Worm (Caenorhabditis elegans) whole organism, young adult: ENCODE data around the gene epg-7.

Source experiments
- B0019.2 ChIP-seq: fragments of 200-800 bp; sonication (Bioruptor generic); conservative IDR thresholded peaks from 2 replicates; pipeline ENCODE4 v1.3.6; 2022; ENCODE audit warnings: missing genetic modification reagents, missing genetic modification characterization, missing compliant biosample characterization
- B0035.1 ChIP-seq: sonication (generic microtip); optimal IDR thresholded peaks from 2 replicates; lab custom pipeline; 2016; ENCODE audit warnings: missing genetic modification characterization, mild to moderate bottlenecking, missing compliant biosample characterization, missing genotype, missing genetic modification reagents
- B0261.1 ChIP-seq: sonication (generic microtip); optimal IDR thresholded peaks from 2 replicates; lab custom pipeline; 2016; ENCODE audit warnings: mild to moderate bottlenecking, missing genetic modification characterization, moderate library complexity, missing compliant biosample characterization
- B0336.3 ChIP-seq: fragments of 200-800 bp; sonication (Bioruptor generic); IDR thresholded peaks from 2 replicates; pipeline ENCODE4 v1.3.6; 2022; ENCODE audit warnings: missing genetic modification characterization, missing compliant biosample characterization
- C17E4.6 ChIP-seq: fragments of 200-800 bp; sonication (Bioruptor generic); IDR thresholded peaks from 2 replicates; pipeline ENCODE4 v1.3.6; 2022; ENCODE audit warnings: missing genetic modification reagents, missing genetic modification characterization, missing compliant biosample characterization
- K11D2.4 ChIP-seq: fragments of 200-800 bp; sonication (Bioruptor generic); IDR thresholded peaks from 2 replicates; pipeline ENCODE4 v1.3.6; 2022; ENCODE audit warnings: missing genetic modification reagents, missing genetic modification characterization, missing compliant biosample characterization
- K12H6.12 ChIP-seq: fragments of 200-800 bp; sonication (Bioruptor generic); optimal IDR thresholded peaks from 2 replicates; lab custom pipeline; 2018; ENCODE audit warnings: mild to moderate bottlenecking, missing genetic modification characterization, missing compliant biosample characterization
- Y56A3A.18 ChIP-seq: fragments of 200-800 bp; sonication (Bioruptor generic); IDR thresholded peaks from 2 replicates; pipeline ENCODE4 v1.3.6; 2022; ENCODE audit warnings: missing genetic modification reagents, missing genetic modification characterization, missing compliant biosample characterization
- ZK185.1 ChIP-seq: sonication (generic microtip); optimal IDR thresholded peaks from 2 replicates; lab custom pipeline; 2016; ENCODE audit warnings: mild to moderate bottlenecking, missing genetic modification characterization, missing compliant biosample characterization; ENCODE audit not compliant: poor library complexity, severe bottlenecking
- aptf-2 ChIP-seq: fragments of 200-800 bp; sonication (Bioruptor generic); conservative IDR thresholded peaks from 2 replicates; pipeline ENCODE4 v1.3.6; 2022; ENCODE audit warnings: missing genetic modification reagents, missing genetic modification characterization, missing compliant biosample characterization
- atf-7 ChIP-seq: sonication (generic microtip); optimal IDR thresholded peaks from 2 replicates; lab custom pipeline; 2017; ENCODE audit warnings: mild to moderate bottlenecking, missing genetic modification characterization, missing compliant biosample characterization
- attf-3 ChIP-seq: fragments of 200-800 bp; sonication (Bioruptor generic); conservative IDR thresholded peaks from 2 replicates; pipeline ENCODE4 v1.3.6; 2022; ENCODE audit warnings: missing genetic modification reagents, missing genetic modification characterization, missing compliant biosample characterization
- ccch-3 ChIP-seq: fragments of 200-800 bp; sonication (Bioruptor generic); optimal IDR thresholded peaks from 2 replicates; lab custom pipeline; 2018; ENCODE audit warnings: mild to moderate bottlenecking, missing genetic modification characterization, missing compliant biosample characterization
- ceh-100 ChIP-seq: fragments of 200-800 bp; sonication (Bioruptor generic); IDR thresholded peaks from 2 replicates; pipeline ENCODE4 v1.3.6; 2022; ENCODE audit warnings: missing genetic modification reagents, missing genetic modification characterization, missing compliant biosample characterization
- ceh-27 ChIP-seq: fragments of 200-800 bp; sonication (Bioruptor generic); optimal IDR thresholded peaks from 2 replicates; lab custom pipeline; 2018; ENCODE audit warnings: mild to moderate bottlenecking, missing genetic modification characterization, moderate library complexity, missing compliant biosample characterization
- ceh-79 ChIP-seq: sonication (generic microtip); optimal IDR thresholded peaks from 2 replicates; lab custom pipeline; 2017; ENCODE audit warnings: mild to moderate bottlenecking, missing genetic modification characterization, missing compliant biosample characterization
- egrh-3 ChIP-seq: fragments of 200-800 bp; sonication (Bioruptor generic); IDR thresholded peaks from 2 replicates; pipeline ENCODE4 v1.3.6; 2022; ENCODE audit warnings: missing genetic modification reagents, missing genetic modification characterization, missing compliant biosample characterization
- ets-4 ChIP-seq: fragments of 200-800 bp; sonication (Bioruptor generic); optimal IDR thresholded peaks from 2 replicates; lab custom pipeline; 2018; ENCODE audit warnings: mild to moderate bottlenecking, missing genetic modification characterization, missing compliant biosample characterization
- hlh-12 ChIP-seq: sonication (generic microtip); optimal IDR thresholded peaks from 2 replicates; lab custom pipeline; 2016; ENCODE audit warnings: missing genetic modification characterization, missing compliant biosample characterization
- hmg-1.2 ChIP-seq: fragments of 200-800 bp; sonication (Bioruptor generic); IDR thresholded peaks from 2 replicates; pipeline ENCODE4 v1.3.6; 2022; ENCODE audit warnings: missing genetic modification reagents, missing genetic modification characterization, missing compliant biosample characterization
- hsf-1 ChIP-seq: fragments of 200-800 bp; sonication (Bioruptor generic); IDR thresholded peaks from 2 replicates; pipeline ENCODE4 v1.3.6; 2022; ENCODE audit warnings: missing genetic modification reagents, missing genetic modification characterization, missing compliant biosample characterization
- lsl-1 ChIP-seq: fragments of 200-800 bp; sonication (Bioruptor generic); optimal IDR thresholded peaks from 2 replicates; lab custom pipeline; 2018; ENCODE audit warnings: mild to moderate bottlenecking, missing genetic modification characterization, moderate library complexity, missing compliant biosample characterization
- madf-10 ChIP-seq: sonication (generic microtip); optimal IDR thresholded peaks from 2 replicates; lab custom pipeline; 2016; ENCODE audit warnings: mild to moderate bottlenecking, missing genetic modification characterization, missing compliant biosample characterization
- mel-28 ChIP-seq: sonication (generic microtip); optimal IDR thresholded peaks from 2 replicates; lab custom pipeline; 2016; ENCODE audit warnings: borderline replicate concordance, mild to moderate bottlenecking, missing genetic modification characterization, missing compliant biosample characterization
- mxl-1 ChIP-seq: sonication (generic microtip); optimal IDR thresholded peaks from 2 replicates; lab custom pipeline; 2016; ENCODE audit warnings: missing genetic modification characterization, missing compliant biosample characterization
- nhr-179 ChIP-seq: sonication (generic microtip); optimal IDR thresholded peaks from 2 replicates; lab custom pipeline; 2016; ENCODE audit warnings: mild to moderate bottlenecking, missing genetic modification characterization, missing compliant biosample characterization
- nhr-80 ChIP-seq: sonication (generic microtip); optimal IDR thresholded peaks from 2 replicates; lab custom pipeline; 2016; ENCODE audit warnings: missing genetic modification characterization, missing compliant biosample characterization
- nhr-90 ChIP-seq: sonication (generic microtip); optimal IDR thresholded peaks from 2 replicates; lab custom pipeline; 2016; ENCODE audit warnings: missing genotype, mild to moderate bottlenecking, missing genetic modification characterization, missing compliant biosample characterization
- rcor-1 ChIP-seq: fragments of 200-800 bp; sonication (Bioruptor generic); IDR thresholded peaks from 2 replicates; pipeline ENCODE4 v1.3.6; 2022; ENCODE audit warnings: missing genetic modification reagents, missing genetic modification characterization, missing compliant biosample characterization
- repo-1 ChIP-seq: sonication (generic microtip); optimal IDR thresholded peaks from 2 replicates; lab custom pipeline; 2017; ENCODE audit warnings: mild to moderate bottlenecking, missing genetic modification characterization, missing compliant biosample characterization
- rpc-1 ChIP-seq, 2 experiments: fragments of 150-350 bp in 1 of 2; sonication (generic microtip) in 1 of 2; optimal IDR thresholded peaks; 2 replicates each; lab custom pipeline; 2014 to 2018; ENCODE audit warnings: missing biosample characterization in 1 of 2, missing genetic modification characterization in 1 of 2, missing genetic modification reagents in 1 of 2, missing genotype in 1 of 2
- sdz-38 ChIP-seq: sonication (generic microtip); optimal IDR thresholded peaks from 2 replicates; lab custom pipeline; 2016; ENCODE audit warnings: missing genotype, missing genetic modification characterization, missing compliant biosample characterization
- sea-2 ChIP-seq: fragments of 200-800 bp; sonication (Bioruptor generic); IDR thresholded peaks from 2 replicates; pipeline ENCODE4 v1.3.6; 2022; ENCODE audit warnings: missing genetic modification characterization, missing compliant biosample characterization
- snpc-4 ChIP-seq, 5 experiments: fragments of 150-350 bp in 1 of 5; sonication (generic microtip) in 4 of 5; optimal IDR thresholded peaks; 2 replicates each; lab custom pipeline; 2014 to 2018; ENCODE audit warnings: missing genetic modification characterization in 5 of 5, missing biosample characterization in 3 of 5, antibody characterized with exemption in 2 of 5, mild to moderate bottlenecking in 2 of 5, missing compliant biosample characterization in 2 of 5, missing genotype in 2 of 5, moderate library complexity in 2 of 5, missing genetic modification reagents in 1 of 5
- tbp1 ChIP-seq: fragments of 200-800 bp; sonication (Bioruptor generic); optimal IDR thresholded peaks from 2 replicates; lab custom pipeline; 2018; ENCODE audit warnings: mild to moderate bottlenecking, missing genetic modification characterization, missing compliant biosample characterization
- unc-130 ChIP-seq: sonication (generic microtip); optimal IDR thresholded peaks from 2 replicates; lab custom pipeline; 2016; ENCODE audit warnings: missing genetic modification reagents, missing genetic modification characterization, missing compliant biosample characterization
- unc-62 ChIP-seq: fragments of 150-350 bp; optimal IDR thresholded peaks from 2 replicates; lab custom pipeline; 2014; ENCODE audit warnings: missing biosample characterization, missing genetic modification reagents, missing genetic modification characterization
- zim-3 ChIP-seq: sonication (generic microtip); optimal IDR thresholded peaks from 2 replicates; lab custom pipeline; 2017; ENCODE audit warnings: mild to moderate bottlenecking, missing genetic modification characterization, moderate library complexity, missing compliant biosample characterization
- ztf-25 ChIP-seq: fragments of 200-800 bp; sonication (Bioruptor generic); IDR thresholded peaks from 2 replicates; pipeline ENCODE4 v1.3.6; 2022; ENCODE audit warnings: missing genetic modification reagents, missing genetic modification characterization, missing compliant biosample characterization
- ztf-3 ChIP-seq: fragments of 200-800 bp; sonication (Bioruptor generic); optimal IDR thresholded peaks from 2 replicates; lab custom pipeline; 2018; ENCODE audit warnings: mild to moderate bottlenecking, missing genetic modification characterization, missing compliant biosample characterization

The epg-7 gene

ce11 chrX:7306434-7306833 is 28.1 kb upstream of the epg-7 start (continued):
- TF ChIP-seq zim-3 (tag; lab: Kevin White, UChicago) = no peak

- TF ChIP-seq lsl-1 (no peak), hmg-1.2 (GFP tag; lab: Robert Waterston, UW) (peak; percentile 36; the same call in 1 of the 2 replicates), snpc-4 (GFP tag; optimal IDR thresholded peaks at IDR 0.05; lab: Kevin White, UChicago) (no peak), snpc-4 (tag; optimal IDR thresholded peaks at IDR 0.05; lab: Kevin White, UChicago) (no peak)
Observed at ce11 chrX:7309775-7310174, 24.7 kb upstream of the epg-7 start, which contains the start of the genes his-38 and his-40. his-38 (minus strand) TSS chrX:7309875. his-40 (plus strand) TSS chrX:7310110.

ce11 chrX:7311870-7312269 is 22.6 kb upstream of the epg-7 start:
- TF ChIP-seq rcor-1 (GFP tag; lab: Robert Waterston, UW) (no peak), aptf-2 (GFP tag; lab: Robert Waterston, UW) (peak; percentile 91), nhr-179 (tag; lab: Kevin White, UChicago) (no peak)

ce11 chrX:7313236-7313635 is 21.3 kb upstream of the epg-7 start:
- TF ChIP-seq ccch-3 (GFP tag; lab: Kevin White, UChicago) = no peak
- no peak for TF ChIP-seq K12H6.12 (tag; lab: Kevin White, UChicago)
- no peak for TF ChIP-seq B0019.2 (GFP tag; lab: Robert Waterston, UW)
- TF ChIP-seq C17E4.6 (GFP tag; lab: Robert Waterston, UW) = no peak
- TF ChIP-seq rpc-1 (optimal IDR thresholded peaks at IDR 0.05; lab: Kevin White, UChicago) = no peak
- TF ChIP-seq rpc-1 (tag; optimal IDR thresholded peaks at IDR 0.05; lab: Kevin White, UChicago) = no peak
- TF ChIP-seq mel-28 (tag; lab: Kevin White, UChicago) = no peak
- no peak for TF ChIP-seq ztf-25 (GFP tag; lab: Robert Waterston, UW)
- TF ChIP-seq B0261.1 (tag; lab: Kevin White, UChicago) = no peak
- no peak for TF ChIP-seq sea-2 (GFP tag; lab: Robert Waterston, UW)
- no peak for TF ChIP-seq hsf-1 (GFP tag; lab: Robert Waterston, UW)
- TF ChIP-seq attf-3 (GFP tag; lab: Robert Waterston, UW) = no peak
- TF ChIP-seq mxl-1 (tag; lab: Kevin White, UChicago) = no peak
- TF ChIP-seq K11D2.4 (GFP tag; lab: Robert Waterston, UW) = no peak
- no peak for TF ChIP-seq egrh-3 (GFP tag; lab: Robert Waterston, UW)
- TF ChIP-seq, all 124 proteins: peak for 0

- TF ChIP-seq tbp1 (GFP tag; lab: Kevin White, UChicago) (peak; percentile 3), repo-1 (peak; percentile 27), snpc-4 (GFP tag; optimal IDR thresholded peaks at IDR 0.05; lab: Kevin White, UChicago) (no peak), snpc-4 (tag; optimal IDR thresholded peaks at IDR 0.05; lab: Kevin White, UChicago) (no peak), B0336.3 (GFP tag; lab: Robert Waterston, UW) (0 out of 2 replicates have a peak, but pooled peaks have one; percentile 15), nhr-80 (peak; percentile 21)
Observed at ce11 chrX:7314564-7314963, 19.9 kb upstream of the epg-7 start.

ce11 chrX:7315329-7315728 is 19.2 kb upstream of the epg-7 start, which contains the start of gene spp-3:
spp-3 (minus strand) TSS chrX:7315353.
- TF ChIP-seq nhr-90 (no peak), ceh-100 (GFP tag; lab: Robert Waterston, UW) (no peak), unc-62 (GFP tag; lab: Kevin White, UChicago) (no peak), sdz-38 (no peak), rcor-1 (GFP tag; lab: Robert Waterston, UW) (no peak), ceh-79 (tag; lab: Kevin White, UChicago) (no peak), ets-4 (GFP tag; lab: Kevin White, UChicago) (peak; percentile 65), ztf-3 (GFP tag; lab: Kevin White, UChicago) (no peak), ZK185.1 (tag; lab: Kevin White, UChicago) (no peak), hlh-12 (tag; lab: Kevin White, UChicago) (no peak), zim-3 (tag; lab: Kevin White, UChicago) (no peak), atf-7 (tag; lab: Kevin White, UChicago) (peak; percentile 20), unc-130 (GFP tag; lab: Kevin White, UChicago) (no peak), Y56A3A.18 (GFP tag; lab: Robert Waterston, UW) (no peak), ceh-27 (GFP tag; lab: Kevin White, UChicago) (no peak), B0035.1 (no peak), madf-10 (tag; lab: Kevin White, UChicago) (no peak), ztf-25 (GFP tag; lab: Robert Waterston, UW) (no peak)
